Comparison of ENCODE assay signal across 1 fruit fly cellular context in the genomic region with DNA sequence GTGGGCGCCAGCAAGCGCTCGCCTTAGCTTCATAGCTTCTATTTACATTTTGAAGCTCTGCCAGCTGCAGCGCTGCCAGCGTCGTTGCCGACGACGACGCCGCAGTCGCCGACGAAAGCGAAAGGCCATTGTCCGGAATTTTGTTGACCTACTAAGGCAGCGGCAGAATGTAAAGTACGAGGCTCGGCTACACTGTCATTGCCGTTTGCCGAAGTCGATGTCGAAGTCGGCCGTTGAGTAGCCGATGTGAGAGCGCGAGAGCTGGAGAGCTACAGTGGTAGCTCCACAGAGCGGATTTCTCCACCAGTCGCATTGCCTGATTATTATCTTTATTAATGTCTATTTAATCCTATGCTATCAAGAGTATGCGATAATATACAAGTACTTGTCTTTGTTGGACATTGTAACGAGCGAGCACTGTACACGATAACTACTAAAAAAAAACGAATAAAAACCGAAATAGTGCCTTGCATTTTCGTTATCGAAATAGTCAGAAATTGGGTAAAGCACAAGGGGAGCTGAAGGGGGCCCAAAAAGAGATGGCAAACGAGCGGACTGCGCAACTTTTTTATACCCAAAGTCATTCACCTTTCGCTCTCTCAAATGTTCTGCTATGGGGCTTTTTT.
TF ChIP-seq lines count a peak whose summit lies in the region.

No protein-coding gene starts in this region.

TF ChIP-seq in whole organism, embryonic, 481 proteins besides CTCF, POLR2A, EP300 and RAD21 (continued from another document and continues in another):
- TF ChIP-seq CG18262 (tag; optimal IDR thresholded peaks at IDR 0.05; lab: Kevin White, UChicago) (peak; percentile 86), hkb (optimal IDR thresholded peaks at IDR 0.05; lab: Kevin White, UChicago) (no peak), hkb (GFP tag; IDR thresholded peaks at IDR 0.05; lab: Robert Waterston, UW) (peak; percentile 96), sna (GFP tag; IDR thresholded peaks at IDR 0.05; lab: Robert Waterston, UW; ENCODE audit: partially characterized antibody) (no peak), Atf6 (GFP tag; IDR thresholded peaks at IDR 0.05; lab: Robert Waterston, UW) (peak; percentile 93), CG15514 (GFP tag; optimal IDR thresholded peaks at IDR 0.05; lab: Kevin White, UChicago) (peak; percentile 82), CG7963 (GFP tag; IDR thresholded peaks at IDR 0.05; lab: Robert Waterston, UW; ENCODE audit: partially characterized antibody) (no peak), ttk (GFP tag; IDR thresholded peaks at IDR 0.05; lab: Robert Waterston, UW) (peak; percentile 96), tgo (GFP tag; IDR thresholded peaks at IDR 0.05; lab: Robert Waterston, UW) (peak; percentile 94), lola (GFP tag; optimal IDR thresholded peaks at IDR 0.05; lab: Kevin White, UChicago) (peak in 1 of 3 experiments; percentile 66), CG2889 (GFP tag; IDR thresholded peaks at IDR 0.05; lab: Robert Waterston, UW) (peak; percentile 91), eyg (GFP tag; optimal IDR thresholded peaks at IDR 0.05; lab: Kevin White, UChicago) (peak; percentile 78), h (optimal IDR thresholded peaks at IDR 0.05; lab: Kevin White, UChicago) (no peak), CG15073 (GFP tag; optimal IDR thresholded peaks at IDR 0.05; lab: Kevin White, UChicago) (peak; percentile 73), CG14667 (GFP tag; IDR thresholded peaks at IDR 0.05; lab: Robert Waterston, UW) (peak; percentile 96), NfI (GFP tag; optimal IDR thresholded peaks at IDR 0.05; lab: Kevin White, UChicago) (peak; percentile 96), cato (GFP tag; optimal IDR thresholded peaks at IDR 0.05; lab: Kevin White, UChicago; ENCODE audit: borderline replicate concordance) (peak; percentile 89), fru (optimal IDR thresholded peaks at IDR 0.05; lab: Kevin White, UChicago) (no peak), Chrac-16 (GFP tag; optimal IDR thresholded peaks at IDR 0.05; lab: Kevin White, UChicago) (peak; percentile 91), trh (GFP tag; optimal IDR thresholded peaks at IDR 0.05; lab: Kevin White, UChicago) (peak; percentile 73), Fer3 (tag; optimal IDR thresholded peaks at IDR 0.05; lab: Kevin White, UChicago) (peak; percentile 95), CG4404 (GFP tag; IDR thresholded peaks at IDR 0.05; lab: Robert Waterston, UW) (peak; percentile 81), CG12942 (GFP tag; optimal IDR thresholded peaks at IDR 0.05; lab: Kevin White, UChicago) (peak; percentile 92), CG4707 (GFP tag; optimal IDR thresholded peaks at IDR 0.05; lab: Kevin White, UChicago) (peak; percentile 88), CG6175 (GFP tag; IDR thresholded peaks at IDR 0.05; lab: Robert Waterston, UW) (peak; percentile 89), peb (GFP tag; IDR thresholded peaks at IDR 0.05; lab: Robert Waterston, UW) (peak; percentile 91), CG32767 (GFP tag; IDR thresholded peaks at IDR 0.05; lab: Robert Waterston, UW) (peak; percentile 91), tio (GFP tag; optimal IDR thresholded peaks at IDR 0.05; lab: Kevin White, UChicago) (peak; percentile 87), Nf-YC (tag; optimal IDR thresholded peaks at IDR 0.05; lab: Kevin White, UChicago) (peak; percentile 85), CrebB (tag; optimal IDR thresholded peaks at IDR 0.05; lab: Kevin White, UChicago) (peak; percentile 91), Sry-δ (GFP tag; optimal IDR thresholded peaks at IDR 0.05; lab: Kevin White, UChicago) (peak; percentile 62), Abd-B (GFP tag; optimal IDR thresholded peaks at IDR 0.05; lab: Kevin White, UChicago) (peak; percentile 93), CG4854 (GFP tag; optimal IDR thresholded peaks at IDR 0.05; lab: Kevin White, UChicago) (peak; percentile 87), toy (GFP tag; IDR thresholded peaks at IDR 0.05; lab: Robert Waterston, UW) (peak; percentile 86), Bteb2 (GFP tag; optimal IDR thresholded peaks at IDR 0.05; lab: Kevin White, UChicago) (peak; percentile 87), D19A (tag; optimal IDR thresholded peaks at IDR 0.05; lab: Kevin White, UChicago) (peak; percentile 79), cad (GFP tag; optimal IDR thresholded peaks at IDR 0.05; lab: Kevin White, UChicago) (no peak), CG5953 (GFP tag; IDR thresholded peaks at IDR 0.05; lab: Robert Waterston, UW) (peak; percentile 97), Ptx1 (GFP tag; IDR thresholded peaks at IDR 0.05; lab: Robert Waterston, UW) (peak; percentile 97), CG11560 (tag; IDR thresholded peaks at IDR 0.05; lab: Robert Waterston, UW) (peak; percentile 82), CG4360 (GFP tag; IDR thresholded peaks at IDR 0.05; lab: Robert Waterston, UW) (peak; percentile 63), CG15601 (tag; optimal IDR thresholded peaks at IDR 0.05; lab: Kevin White, UChicago) (peak; percentile 89), CG12104 (GFP tag; optimal IDR thresholded peaks at IDR 0.05; lab: Kevin White, UChicago) (peak; percentile 86), CG10543 (GFP tag; optimal IDR thresholded peaks at IDR 0.05; lab: Kevin White, UChicago) (peak; percentile 97), bbx (GFP tag; IDR thresholded peaks at IDR 0.05; lab: Robert Waterston, UW; ENCODE audit: partially characterized antibody) (no peak), slou (GFP tag; optimal IDR thresholded peaks at IDR 0.05; lab: Kevin White, UChicago) (peak; percentile 78), Mrtf (GFP tag; IDR thresholded peaks at IDR 0.05; lab: Robert Waterston, UW) (peak; percentile 97), gro (GFP tag; optimal IDR thresholded peaks at IDR 0.05; lab: Kevin White, UChicago) (peak; percentile 83), CG2875 (GFP tag; optimal IDR thresholded peaks at IDR 0.05; lab: Kevin White, UChicago) (peak; percentile 89), Sox102F (GFP tag; optimal IDR thresholded peaks at IDR 0.05; lab: Kevin White, UChicago) (peak; percentile 97), en (GFP tag; optimal IDR thresholded peaks at IDR 0.05; lab: Kevin White, UChicago) (peak; percentile 85), fd3F (GFP tag; optimal IDR thresholded peaks at IDR 0.05; lab: Kevin White, UChicago) (peak; percentile 92), CG12236 (GFP tag; optimal IDR thresholded peaks at IDR 0.05; lab: Kevin White, UChicago) (peak; percentile 85), ac (GFP tag; optimal IDR thresholded peaks at IDR 0.05; lab: Kevin White, UChicago) (no peak), amos (GFP tag; IDR thresholded peaks at IDR 0.05; lab: Robert Waterston, UW; ENCODE audit: partially characterized antibody) (no peak), CG7928 (GFP tag; optimal IDR thresholded peaks at IDR 0.05; lab: Kevin White, UChicago) (peak; percentile 71), Max (GFP tag; optimal IDR thresholded peaks at IDR 0.05; lab: Kevin White, UChicago) (peak; percentile 86), CG7271 (tag; optimal IDR thresholded peaks at IDR 0.05; lab: Kevin White, UChicago) (peak; percentile 48), Hr3 (GFP tag; optimal IDR thresholded peaks at IDR 0.05; lab: Kevin White, UChicago) (peak; percentile 94), Pdp1 (GFP tag; optimal IDR thresholded peaks at IDR 0.05; lab: Kevin White, UChicago) (peak; percentile 86 to 95), pan (optimal IDR thresholded peaks at IDR 0.05; lab: Kevin White, UChicago) (no peak), pan (GFP tag; optimal IDR thresholded peaks at IDR 0.05 in 1 of 2, IDR thresholded peaks at IDR 0.05 in 1 of 2) (peak in 1 of 2 experiments; percentile 97), unc-4 (GFP tag; IDR thresholded peaks at IDR 0.05; lab: Robert Waterston, UW; ENCODE audit: partially characterized antibody) (no peak), Six4 (GFP tag; optimal IDR thresholded peaks at IDR 0.05; lab: Kevin White, UChicago) (peak; percentile 92), H2.0 (GFP tag; IDR thresholded peaks at IDR 0.05; lab: Robert Waterston, UW) (peak; percentile 97), Xrp1 (GFP tag; IDR thresholded peaks at IDR 0.05; lab: Robert Waterston, UW) (peak; percentile 95), Doc3 (GFP tag; IDR thresholded peaks at IDR 0.05; lab: Robert Waterston, UW; ENCODE audit: partially characterized antibody) (no peak), CoRest (tag; optimal IDR thresholded peaks at IDR 0.05; lab: Kevin White, UChicago) (peak; percentile 94), CG16863 (GFP tag; optimal IDR thresholded peaks at IDR 0.05; lab: Kevin White, UChicago) (peak; percentile 93), CG6254 (GFP tag; optimal IDR thresholded peaks at IDR 0.05; lab: Kevin White, UChicago) (peak; percentile 91), wek (GFP tag; optimal IDR thresholded peaks at IDR 0.05; lab: Kevin White, UChicago) (peak; percentile 87), Sin3A (optimal IDR thresholded peaks at IDR 0.05; lab: Kevin White, UChicago) (no peak), Bdp1 (GFP tag; optimal IDR thresholded peaks at IDR 0.05; lab: Kevin White, UChicago) (peak; percentile 80), CG18764 (GFP tag; optimal IDR thresholded peaks at IDR 0.05; lab: Kevin White, UChicago) (peak; percentile 89), CG1647 (GFP tag; optimal IDR thresholded peaks at IDR 0.05; lab: Kevin White, UChicago) (peak; percentile 92), CG13624 (GFP tag; optimal IDR thresholded peaks at IDR 0.05; lab: Kevin White, UChicago) (peak; percentile 91), CG9437 (GFP tag; optimal IDR thresholded peaks at IDR 0.05; lab: Kevin White, UChicago) (peak; percentile 87), corto (GFP tag; optimal IDR thresholded peaks at IDR 0.05; lab: Kevin White, UChicago) (no peak), dmrt99B (tag; optimal IDR thresholded peaks at IDR 0.05; lab: Kevin White, UChicago) (peak; percentile 98), CG13424 (tag; optimal IDR thresholded peaks at IDR 0.05; lab: Kevin White, UChicago) (peak; percentile 97), otp (GFP tag; IDR thresholded peaks at IDR 0.05; lab: Robert Waterston, UW) (peak; percentile 95), CG3995 (GFP tag; optimal IDR thresholded peaks at IDR 0.05; lab: Kevin White, UChicago) (peak; percentile 64), crc (GFP tag; optimal IDR thresholded peaks at IDR 0.05; lab: Kevin White, UChicago) (peak; percentile 78), lab (GFP tag; optimal IDR thresholded peaks at IDR 0.05; lab: Kevin White, UChicago) (peak; percentile 96), gce (GFP tag; IDR thresholded peaks at IDR 0.05; lab: Robert Waterston, UW) (peak; percentile 96), vvl (GFP tag; IDR thresholded peaks at IDR 0.05; lab: Robert Waterston, UW) (peak; percentile 98), zen2 (GFP tag; IDR thresholded peaks at IDR 0.05; lab: Robert Waterston, UW; ENCODE audit: partially characterized antibody) (no peak), CG11247 (GFP tag; IDR thresholded peaks at IDR 0.05; lab: Robert Waterston, UW) (peak; percentile 93), Awh (GFP tag; IDR thresholded peaks at IDR 0.05; lab: Robert Waterston, UW) (peak; percentile 97), CG15696 (tag; optimal IDR thresholded peaks at IDR 0.05; lab: Kevin White, UChicago) (peak; percentile 63), CG6791 (GFP tag; IDR thresholded peaks at IDR 0.05; lab: Robert Waterston, UW; ENCODE audit: partially characterized antibody) (no peak), maf-S (GFP tag; optimal IDR thresholded peaks at IDR 0.05; lab: Kevin White, UChicago) (peak; percentile 87), CG11456 (GFP tag; IDR thresholded peaks at IDR 0.05; lab: Robert Waterston, UW) (peak; percentile 95), CG9727 (GFP tag; optimal IDR thresholded peaks at IDR 0.05; lab: Kevin White, UChicago) (peak; percentile 81), CG8765 (GFP tag; IDR thresholded peaks at IDR 0.05; lab: Robert Waterston, UW) (peak; percentile 63), hbn (GFP tag; IDR thresholded peaks at IDR 0.05; lab: Robert Waterston, UW; ENCODE audit: partially characterized antibody) (no peak), CG10274 (GFP tag; optimal IDR thresholded peaks at IDR 0.05; lab: Kevin White, UChicago) (peak; percentile 80), CG31441 (GFP tag; IDR thresholded peaks at IDR 0.05; lab: Robert Waterston, UW) (peak; percentile 93), CG16815 (GFP tag; optimal IDR thresholded peaks at IDR 0.05; lab: Kevin White, UChicago) (peak; percentile 82), stc (GFP tag; IDR thresholded peaks at IDR 0.05; lab: Robert Waterston, UW) (peak; percentile 94), CG12299 (tag; optimal IDR thresholded peaks at IDR 0.05; lab: Kevin White, UChicago) (peak; percentile 85), GATAe (GFP tag; conservative IDR thresholded peaks at IDR 0.05; lab: Robert Waterston, UW) (peak; percentile 93), CG3281 (GFP tag; optimal IDR thresholded peaks at IDR 0.05; lab: Kevin White, UChicago) (peak; percentile 88), lilli (GFP tag; optimal IDR thresholded peaks at IDR 0.05; lab: Kevin White, UChicago) (peak; percentile 95), Ssrp (tag; optimal IDR thresholded peaks at IDR 0.05; lab: Kevin White, UChicago) (peak; percentile 93), CG11093 (GFP tag; IDR thresholded peaks at IDR 0.05; lab: Robert Waterston, UW) (peak; percentile 95), nau (GFP tag; optimal IDR thresholded peaks at IDR 0.05; lab: Kevin White, UChicago) (peak; percentile 90), slbo (GFP tag; IDR thresholded peaks at IDR 0.05; lab: Robert Waterston, UW) (peak; percentile 96), Atf-2 (GFP tag; optimal IDR thresholded peaks at IDR 0.05; lab: Kevin White, UChicago) (peak; percentile 92), zen (tag; optimal IDR thresholded peaks at IDR 0.05; lab: Kevin White, UChicago) (peak; percentile 72), chinmo (GFP tag; IDR thresholded peaks at IDR 0.05; lab: Robert Waterston, UW; ENCODE audit: partially characterized antibody) (peak; percentile 64; the same call in 1 of the 4 replicates), Lhr (GFP tag; optimal IDR thresholded peaks at IDR 0.05; lab: Kevin White, UChicago) (peak; percentile 68), CG3726 (GFP tag; IDR thresholded peaks at IDR 0.05; lab: Robert Waterston, UW) (peak; percentile 94), CG34376 (GFP tag; optimal IDR thresholded peaks at IDR 0.05; lab: Kevin White, UChicago) (peak; percentile 78), CG18476 (GFP tag; optimal IDR thresholded peaks at IDR 0.05; lab: Kevin White, UChicago) (peak; percentile 87), CG17829 (tag; optimal IDR thresholded peaks at IDR 0.05; lab: Kevin White, UChicago) (peak; percentile 88), CG30403 (GFP tag; optimal IDR thresholded peaks at IDR 0.05; lab: Kevin White, UChicago) (peak; percentile 94), Nf-YA (GFP tag; IDR thresholded peaks at IDR 0.05; lab: Robert Waterston, UW) (peak; percentile 90), TFAM (GFP tag; optimal IDR thresholded peaks at IDR 0.05; lab: Kevin White, UChicago) (peak; percentile 79), oc (tag; optimal IDR thresholded peaks at IDR 0.05; lab: Kevin White, UChicago) (peak; percentile 96), Lpt (GFP tag; optimal IDR thresholded peaks at IDR 0.05; lab: Kevin White, UChicago) (no peak), run (tag; optimal IDR thresholded peaks at IDR 0.05; lab: Kevin White, UChicago) (peak; percentile 83), Asciz (GFP tag; optimal IDR thresholded peaks at IDR 0.05; lab: Kevin White, UChicago) (peak; percentile 89)
